Worm (Caenorhabditis elegans): ENCODE measurements around the gene mrps-10.

mrps-10 gene

ce11 chrIII:12891580-12891979 is 34.8 kb upstream of the mrps-10 start, which contains the start of the genes Y37D8A.29 and unc-71:
Y37D8A.29 (minus strand) TSS chrIII:12891680.
unc-71 (minus strand) TSS chrIII:12891738.
- TF ChIP-seq aly-2 (tag; optimal IDR thresholded peaks at IDR 0.05) (no peak), lin-15B (tag; optimal IDR thresholded peaks at IDR 0.05) (no peak), mml-1 (tag; optimal IDR thresholded peaks at IDR 0.05) (no peak), elt-1 (tag; optimal IDR thresholded peaks at IDR 0.05) (no peak), nhr-23 (tag; optimal IDR thresholded peaks at IDR 0.05) (no peak)

DNA sequence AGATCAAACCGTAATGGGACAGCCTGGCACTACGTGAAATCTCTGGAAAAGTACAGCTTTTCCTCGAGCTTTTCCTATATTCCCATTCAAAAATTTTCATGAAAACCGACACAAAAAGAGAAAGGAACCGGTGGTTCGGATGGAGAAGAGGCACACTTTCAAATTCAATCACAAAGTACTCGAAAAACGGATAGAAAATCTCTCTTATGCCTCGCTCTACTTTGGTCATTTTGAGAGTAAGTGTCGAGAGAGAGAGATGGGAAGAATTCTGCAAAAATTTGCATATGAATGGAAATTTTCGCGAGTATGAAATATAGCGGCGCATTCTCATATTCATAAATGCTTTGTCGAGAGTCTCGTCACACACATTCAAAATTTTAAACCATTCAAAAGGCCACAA is 33.6 kb upstream of the mrps-10 start:
- peak; percentile 35 for TF ChIP-seq fkh-10 (GFP tag; optimal IDR thresholded peaks at IDR 0.05)
- no peak for TF ChIP-seq ceh-82 (tag; optimal IDR thresholded peaks at IDR 0.05)
- TF ChIP-seq ceh-28 (tag; optimal IDR thresholded peaks at IDR 0.05): no peak
- TF ChIP-seq pha-4 (tag; optimal IDR thresholded peaks at IDR 0.05): no peak
- TF ChIP-seq lin-15B (tag; optimal IDR thresholded peaks at IDR 0.05): no peak
- TF ChIP-seq mdl-1 (tag; optimal IDR thresholded peaks at IDR 0.05): no peak
- TF ChIP-seq daf-12 (tag; optimal IDR thresholded peaks at IDR 0.05): no peak

DNA sequence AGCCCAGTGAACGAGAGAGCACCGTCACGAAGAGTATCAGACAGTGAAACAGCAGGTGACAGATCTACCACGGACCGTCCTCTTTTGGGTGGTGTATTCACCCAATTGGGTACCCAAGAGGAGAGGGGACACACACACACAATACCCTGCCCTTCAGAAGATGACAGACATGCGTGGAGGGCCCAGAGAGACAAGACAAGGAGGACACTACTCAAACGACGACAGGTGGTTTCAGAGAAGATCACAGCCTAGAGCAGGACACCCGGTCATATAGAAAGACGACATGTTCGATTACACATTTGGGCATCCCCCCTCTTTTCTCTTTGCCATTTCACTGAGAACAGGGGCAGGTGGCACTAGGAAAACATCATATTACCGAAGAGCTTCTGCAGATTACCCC is 32.1 kb upstream of the mrps-10 start:
- TF ChIP-seq nhr-25 (tag; optimal IDR thresholded peaks at IDR 0.05) (no peak), lin-39 (tag; optimal IDR thresholded peaks at IDR 0.05) (no peak), nhr-237 (tag; optimal IDR thresholded peaks at IDR 0.05) (no peak), ZK546.5 (tag; optimal IDR thresholded peaks at IDR 0.05) (no peak), ztf-11 (tag; optimal IDR thresholded peaks at IDR 0.05) (no peak), ceh-82 (tag; optimal IDR thresholded peaks at IDR 0.05) (no peak), ama-1 (optimal IDR thresholded peaks at IDR 0.05) (no peak), lsy-12 (tag; optimal IDR thresholded peaks at IDR 0.05) (no peak), nhr-12 (tag; optimal IDR thresholded peaks at IDR 0.05) (no peak)

DNA sequence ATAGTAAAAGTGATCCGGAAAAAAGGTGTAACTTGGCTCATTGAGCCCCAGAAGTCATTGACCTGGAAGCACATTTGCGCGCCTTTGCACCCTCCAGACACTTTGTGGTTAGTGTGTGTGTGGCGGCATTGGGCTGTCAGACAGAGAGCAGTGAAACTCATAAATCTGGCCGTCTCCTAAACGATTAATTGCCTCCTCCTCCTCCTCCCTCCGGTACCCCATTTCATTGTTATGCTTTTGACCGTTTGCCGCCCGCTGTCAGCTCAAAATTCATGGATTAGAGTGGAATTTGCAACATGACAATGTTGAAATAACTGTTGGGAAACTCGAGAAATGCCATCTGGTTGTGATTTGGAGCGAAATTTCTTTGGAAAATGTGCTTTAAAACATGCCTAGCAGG is 22.3 kb upstream of the mrps-10 start:
- TF ChIP-seq nhr-23 (tag; optimal IDR thresholded peaks at IDR 0.05): no peak
- TF ChIP-seq sea-2 (GFP tag; optimal IDR thresholded peaks at IDR 0.05): no peak
- no peak for TF ChIP-seq ceh-28 (tag; optimal IDR thresholded peaks at IDR 0.05)
- TF ChIP-seq mml-1 (tag; optimal IDR thresholded peaks at IDR 0.05): no peak
- TF ChIP-seq unc-39 (tag; optimal IDR thresholded peaks at IDR 0.05): no peak
- no peak for TF ChIP-seq elt-3 (tag; optimal IDR thresholded peaks at IDR 0.05)
- peak; percentile 27 for TF ChIP-seq lin-39 (tag; optimal IDR thresholded peaks at IDR 0.05)

ce11 chrIII:12904987-12905541 is 21.3 kb upstream of the mrps-10 start, which contains the start of gene cox-5A:
cox-5A (plus strand) TSS chrIII:12905491.
- TF ChIP-seq fos-1 (tag; optimal IDR thresholded peaks at IDR 0.05): peak; percentile 96
- peak; percentile 98 for TF ChIP-seq nhr-43 (tag; optimal IDR thresholded peaks at IDR 0.05; ENCODE audit: poor library complexity, severe bottlenecking)
- peak; percentile 73 for TF ChIP-seq ama-1 (optimal IDR thresholded peaks at IDR 0.05)
- TF ChIP-seq tbx-2 (tag; optimal IDR thresholded peaks at IDR 0.05): peak; percentile 97
- no peak for TF ChIP-seq ztf-11 (tag; optimal IDR thresholded peaks at IDR 0.05)
- TF ChIP-seq daf-12 (tag; optimal IDR thresholded peaks at IDR 0.05): peak; percentile 78
- TF ChIP-seq elt-3 (tag; optimal IDR thresholded peaks at IDR 0.05): peak in 2 of 3 experiments; percentile 44 to 85
- TF ChIP-seq nfya-1 (tag; optimal IDR thresholded peaks at IDR 0.05; ENCODE audit: insufficient read depth): peak; percentile 100
- TF ChIP-seq aly-2 (tag; optimal IDR thresholded peaks at IDR 0.05): peak; percentile 96
- TF ChIP-seq nhr-11 (tag; optimal IDR thresholded peaks at IDR 0.05): peak; percentile 94
- TF ChIP-seq nhr-76 (tag; optimal IDR thresholded peaks at IDR 0.05): peak; percentile 80
- peak; percentile 87 for TF ChIP-seq elt-1 (tag; optimal IDR thresholded peaks at IDR 0.05)
- peak; percentile 37 for TF ChIP-seq fkh-2 (tag; optimal IDR thresholded peaks at IDR 0.05)
- TF ChIP-seq pha-4 (tag; optimal IDR thresholded peaks at IDR 0.05): peak; percentile 100
- peak; percentile 97 for TF ChIP-seq ceh-82 (tag; optimal IDR thresholded peaks at IDR 0.05)
- peak; percentile 98 for TF ChIP-seq jun-1 (tag; optimal IDR thresholded peaks at IDR 0.05)
- TF ChIP-seq mdl-1 (tag; optimal IDR thresholded peaks at IDR 0.05): peak; percentile 58
- peak; percentile 99 for TF ChIP-seq nhr-25 (tag; optimal IDR thresholded peaks at IDR 0.05)
- TF ChIP-seq eor-1 (tag; optimal IDR thresholded peaks at IDR 0.05): peak in 1 of 2 experiments; percentile 11
- peak; percentile 95 for TF ChIP-seq unc-62 (GFP tag; optimal IDR thresholded peaks at IDR 0.05)
- TF ChIP-seq ceh-9 (tag; optimal IDR thresholded peaks at IDR 0.05): no peak
- TF ChIP-seq lin-15B (tag; optimal IDR thresholded peaks at IDR 0.05): peak; percentile 99
- TF ChIP-seq sea-2 (GFP tag; optimal IDR thresholded peaks at IDR 0.05): peak; percentile 85
- peak; percentile 96 for TF ChIP-seq egl-5 (tag; optimal IDR thresholded peaks at IDR 0.05)
- TF ChIP-seq ztf-4 (tag; optimal IDR thresholded peaks at IDR 0.05): peak; percentile 95
- TF ChIP-seq lin-39 (tag; optimal IDR thresholded peaks at IDR 0.05): peak; percentile 99
- TF ChIP-seq nhr-67 (tag; optimal IDR thresholded peaks at IDR 0.05): peak; percentile 10
- peak; percentile 100 for TF ChIP-seq nhr-23 (tag; optimal IDR thresholded peaks at IDR 0.05)
- peak; percentile 67 for TF ChIP-seq ZK546.5 (tag; optimal IDR thresholded peaks at IDR 0.05)
- peak; percentile 97 for TF ChIP-seq skn-1 (tag; optimal IDR thresholded peaks at IDR 0.05)
- TF ChIP-seq egl-27 (tag; optimal IDR thresholded peaks at IDR 0.05): peak; percentile 93
- TF ChIP-seq fkh-10 (GFP tag; optimal IDR thresholded peaks at IDR 0.05): peak; percentile 98
- TF ChIP-seq ceh-28 (tag; optimal IDR thresholded peaks at IDR 0.05): peak; percentile 99
- TF ChIP-seq nhr-28 (tag; optimal IDR thresholded peaks at IDR 0.05): peak; percentile 70
- peak; percentile 99 for TF ChIP-seq hmg-11 (tag; optimal IDR thresholded peaks at IDR 0.05)
- TF ChIP-seq mml-1 (tag; optimal IDR thresholded peaks at IDR 0.05): no peak
- TF ChIP-seq zag-1 (tag; optimal IDR thresholded peaks at IDR 0.05): peak; percentile 85

All from whole organism, L3 larva.